Worm (Caenorhabditis elegans): ENCODE measurements around the gene ZK546.4.

ZK546.4 gene

DNA sequence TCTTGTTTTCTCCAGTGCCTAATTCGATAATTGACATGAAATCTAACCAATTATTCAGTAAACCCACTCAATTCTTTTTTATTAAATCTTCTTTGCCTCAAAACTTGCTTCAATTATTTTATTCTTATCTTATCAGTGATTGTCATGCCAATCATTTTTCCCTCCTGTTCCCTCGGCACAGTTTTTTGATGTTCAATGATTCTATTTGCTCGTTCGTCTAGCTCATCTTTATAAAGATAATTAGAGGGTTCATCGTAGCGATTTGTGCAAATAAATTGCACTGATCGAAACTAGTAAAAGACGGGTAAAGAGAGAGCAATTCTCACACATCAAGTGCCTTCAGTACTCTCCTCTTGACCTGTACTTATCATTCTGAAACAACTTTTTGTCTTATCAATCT lies 29.8 kb downstream of the ZK546.4 start:
- TF ChIP-seq aly-1 (tag; optimal IDR thresholded peaks at IDR 0.05) (no peak), pes-1 (GFP tag; IDR thresholded peaks at IDR 0.05) (no peak), ama-1 (optimal IDR thresholded peaks at IDR 0.05) (no peak), hmbx-1 (tag; optimal IDR thresholded peaks at IDR 0.05) (no peak), sea-1 (GFP tag; conservative IDR thresholded peaks at IDR 0.05) (no peak), ceh-36 (tag; optimal IDR thresholded peaks at IDR 0.05) (no peak), ceh-13 (GFP tag; optimal IDR thresholded peaks at IDR 0.05) (no peak)

DNA sequence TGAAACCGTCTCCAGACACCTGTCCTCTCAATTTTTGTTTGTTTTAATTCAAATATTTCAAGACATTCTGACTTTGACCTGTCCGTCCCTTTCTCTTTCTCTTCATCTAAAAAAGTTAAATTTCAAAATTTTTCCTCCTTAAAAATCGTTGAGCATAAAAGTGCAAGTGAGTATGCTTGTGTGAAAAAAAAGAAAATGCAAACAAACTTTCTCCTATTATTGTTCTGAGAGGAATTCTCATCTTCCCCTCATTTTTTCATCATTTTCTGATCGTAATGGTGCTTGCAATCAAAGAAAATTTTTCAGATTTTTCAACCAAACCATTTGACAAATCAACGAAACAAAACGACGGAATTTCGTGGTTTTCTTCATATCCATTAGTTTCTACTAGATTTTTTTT lies 31.0 kb downstream of the ZK546.4 start, which contains the start of gene shc-2:
shc-2 (plus strand) TSS at position 301 of the 400 bp plus-strand sequence.
- no peak for TF ChIP-seq aly-1 (tag; optimal IDR thresholded peaks at IDR 0.05)
- no peak for TF ChIP-seq hmg-4 (GFP tag; optimal IDR thresholded peaks at IDR 0.05)
- TF ChIP-seq ama-1 (optimal IDR thresholded peaks at IDR 0.05): no peak
- TF ChIP-seq ceh-36 (tag; optimal IDR thresholded peaks at IDR 0.05): no peak
- TF ChIP-seq tra-4 (tag; optimal IDR thresholded peaks at IDR 0.05): no peak

- TF ChIP-seq tbx-11 (GFP tag; IDR thresholded peaks at IDR 0.05): no peak
Observed at ce11 chrII:4974448-4974951, 36.7 kb downstream of the ZK546.4 start.

ce11 chrII:4975311-4975710 lies 37.5 kb downstream of the ZK546.4 start:
- TF ChIP-seq tbx-37 (GFP tag; conservative IDR thresholded peaks at IDR 0.05) (no peak), tra-4 (tag; optimal IDR thresholded peaks at IDR 0.05) (no peak), pes-1 (GFP tag; IDR thresholded peaks at IDR 0.05) (no peak), hnd-1 (tag; optimal IDR thresholded peaks at IDR 0.05) (no peak), scrt-1 (GFP tag; IDR thresholded peaks at IDR 0.05) (no peak)

ce11 chrII:4981682-4982404 lies 44.0 kb downstream of the ZK546.4 start:
- TF ChIP-seq flt-1 (GFP tag; IDR thresholded peaks at IDR 0.05): no peak
- no peak for TF ChIP-seq scrt-1 (GFP tag; IDR thresholded peaks at IDR 0.05)
- no peak for TF ChIP-seq hmbx-1 (tag; optimal IDR thresholded peaks at IDR 0.05)
- no peak for TF ChIP-seq hmg-4 (GFP tag; optimal IDR thresholded peaks at IDR 0.05)

- TF ChIP-seq hmg-4 (GFP tag; optimal IDR thresholded peaks at IDR 0.05) (no peak), scrt-1 (GFP tag; IDR thresholded peaks at IDR 0.05) (no peak), sea-1 (GFP tag; conservative IDR thresholded peaks at IDR 0.05) (no peak), ceh-36 (tag; optimal IDR thresholded peaks at IDR 0.05) (no peak), tra-4 (tag; optimal IDR thresholded peaks at IDR 0.05) (no peak)
Observed at ce11 chrII:4984151-4984550, 46.3 kb downstream of the ZK546.4 start.

DNA sequence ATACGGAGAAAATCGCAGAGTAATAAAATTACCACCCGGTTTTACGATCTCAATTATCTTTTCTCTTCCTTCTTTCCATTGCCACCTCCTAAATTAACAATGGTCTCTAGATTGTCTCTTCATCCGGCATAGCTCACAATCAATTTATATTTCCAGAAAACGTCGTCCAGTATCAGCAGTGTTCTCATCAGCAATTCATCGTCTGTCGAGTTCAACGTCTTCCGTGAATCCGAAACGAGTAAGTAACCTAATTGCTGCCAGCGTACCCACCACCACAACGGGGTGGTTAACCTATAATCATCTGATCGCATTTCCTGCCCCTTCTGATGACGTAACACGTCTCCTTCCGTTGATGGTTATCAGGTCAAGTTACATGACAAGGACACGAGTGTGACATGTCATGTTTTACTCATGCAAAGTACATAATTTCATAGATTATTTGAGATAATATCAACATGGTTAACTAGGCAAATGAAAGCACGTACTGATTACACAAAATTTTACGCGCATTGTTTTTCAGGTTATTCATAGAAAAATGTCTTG lies 48.2 kb downstream of the ZK546.4 start:
- TF ChIP-seq aly-1 (tag; optimal IDR thresholded peaks at IDR 0.05) (no peak), tbx-11 (GFP tag; IDR thresholded peaks at IDR 0.05) (no peak), B0310.2 (tag; optimal IDR thresholded peaks at IDR 0.05) (no peak), F13C5.2 (tag; optimal IDR thresholded peaks at IDR 0.05) (no peak), ceh-36 (tag; optimal IDR thresholded peaks at IDR 0.05) (no peak), pes-1 (GFP tag; IDR thresholded peaks at IDR 0.05) (no peak), tbx-37 (GFP tag; conservative IDR thresholded peaks at IDR 0.05) (no peak), scrt-1 (GFP tag; IDR thresholded peaks at IDR 0.05) (no peak)

DNA sequence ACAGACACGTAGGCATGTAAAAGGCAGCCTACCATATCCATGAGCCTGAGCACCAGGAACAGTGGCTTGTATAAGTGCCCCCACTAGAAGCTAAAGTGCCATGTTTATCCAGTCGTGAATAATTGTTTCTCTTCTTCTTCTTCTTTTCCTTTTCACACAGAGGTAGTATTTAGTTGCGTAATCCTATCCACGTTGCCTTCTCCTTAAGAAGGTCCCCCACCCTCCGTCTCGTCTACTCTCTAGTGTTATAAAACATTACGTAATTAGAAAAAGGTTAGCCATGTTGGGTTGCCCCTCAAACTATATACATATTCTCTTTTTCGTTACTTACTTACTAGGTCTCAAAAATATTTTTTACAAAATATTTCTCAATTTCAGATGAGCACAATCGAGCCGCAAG lies 48.8 kb downstream of the ZK546.4 start:
- no peak for TF ChIP-seq ceh-13 (GFP tag; optimal IDR thresholded peaks at IDR 0.05)
- peak; percentile 30 for TF ChIP-seq ceh-36 (tag; optimal IDR thresholded peaks at IDR 0.05)

ce11 chrII:4987257-4987656 lies 49.4 kb downstream of the ZK546.4 start:
- no peak for TF ChIP-seq F13C5.2 (tag; optimal IDR thresholded peaks at IDR 0.05)

All from whole organism, early embryonic.